Worm (Caenorhabditis elegans) whole organism, L3 larva: ENCODE data around the gene memi-3.
A peak's percentile ranks its signal among the peaks of the same experiment; 100 is the strongest.

Source experiments
- R02D3.7 ChIP-seq: fragments of 150-350 bp; optimal IDR thresholded peaks from 2 replicates; lab custom pipeline; 2014; ENCODE audit warnings: missing biosample characterization, missing genetic modification characterization
- ZK546.5 ChIP-seq: sonication (generic microtip); optimal IDR thresholded peaks from 2 replicates; lab custom pipeline; 2017; ENCODE audit warnings: missing biosample characterization, missing genetic modification characterization
- ama-1 ChIP-seq: fragments of 150-350 bp; optimal IDR thresholded peaks from 2 replicates; lab custom pipeline; 2018
- ceh-28 ChIP-seq: fragments of 150-350 bp; optimal IDR thresholded peaks from 2 replicates; lab custom pipeline; 2014; ENCODE audit warnings: missing biosample characterization, missing genetic modification reagents, missing genetic modification characterization
- ceh-82 ChIP-seq: fragments of 150-350 bp; optimal IDR thresholded peaks from 2 replicates; lab custom pipeline; 2014; ENCODE audit warnings: missing biosample characterization, missing genetic modification characterization
- ceh-9 ChIP-seq: sonication (generic microtip); optimal IDR thresholded peaks from 2 replicates; lab custom pipeline; 2018; ENCODE audit warnings: missing biosample characterization, missing genetic modification characterization
- egl-5 ChIP-seq: fragments of 150-350 bp; optimal IDR thresholded peaks from 2 replicates; lab custom pipeline; 2017; ENCODE audit warnings: missing biosample characterization, missing genetic modification reagents, missing genetic modification characterization, inconsistent platforms
- elt-1 ChIP-seq: fragments of 150-350 bp; optimal IDR thresholded peaks from 2 replicates; lab custom pipeline; 2014; ENCODE audit warnings: missing biosample characterization, missing genetic modification characterization
- elt-2 ChIP-seq: sonication (generic microtip); optimal IDR thresholded peaks from 2 replicates; lab custom pipeline; 2016; ENCODE audit warnings: missing genetic modification reagents, mild to moderate bottlenecking, missing genetic modification characterization, missing compliant biosample characterization
- elt-3 ChIP-seq, 3 experiments: fragments of 150-350 bp in 1 of 3; sonication (generic microtip) in 2 of 3; optimal IDR thresholded peaks; 2 replicates in 2 of 3; 4 replicates in 1 of 3; lab custom pipeline; 2014 to 2017; ENCODE audit warnings: missing biosample characterization in 3 of 3, missing genetic modification characterization in 3 of 3
- fkh-10 ChIP-seq: sonication (generic microtip); optimal IDR thresholded peaks from 2 replicates; lab custom pipeline; 2017; ENCODE audit warnings: missing biosample characterization, missing genetic modification reagents, missing genetic modification characterization
- fkh-2 ChIP-seq: fragments of 150-350 bp; optimal IDR thresholded peaks from 2 replicates; lab custom pipeline; 2014; ENCODE audit warnings: missing biosample characterization, missing genetic modification reagents, missing genetic modification characterization
- fos-1 ChIP-seq: fragments of 150-350 bp; optimal IDR thresholded peaks from 2 replicates; lab custom pipeline; 2014; ENCODE audit warnings: missing biosample characterization, missing genetic modification characterization
- hmg-11 ChIP-seq: sonication (generic microtip); optimal IDR thresholded peaks from 2 replicates; lab custom pipeline; 2016; ENCODE audit warnings: missing genetic modification characterization, missing compliant biosample characterization
- lin-15B ChIP-seq: fragments of 150-350 bp; optimal IDR thresholded peaks from 2 replicates; lab custom pipeline; 2014; ENCODE audit warnings: missing biosample characterization, missing genetic modification characterization
- lin-39 ChIP-seq: fragments of 150-350 bp; optimal IDR thresholded peaks from 2 replicates; lab custom pipeline; 2018; ENCODE audit warnings: missing biosample characterization, missing genetic modification reagents, missing genetic modification characterization
- lsy-12 ChIP-seq: sonication (generic microtip); optimal IDR thresholded peaks from 2 replicates; lab custom pipeline; 2016; ENCODE audit warnings: mild to moderate bottlenecking, missing genetic modification characterization, missing compliant biosample characterization
- nfya-1 ChIP-seq: sonication (generic microtip); optimal IDR thresholded peaks from 2 replicates; lab custom pipeline; 2017; ENCODE audit warnings: missing genetic modification characterization, mild to moderate bottlenecking, missing compliant biosample characterization, antibody characterized with exemption, moderate library complexity; ENCODE audit not compliant: insufficient read depth
- nhr-12 ChIP-seq: fragments of 150-350 bp; optimal IDR thresholded peaks from 2 replicates; lab custom pipeline; 2014; ENCODE audit warnings: missing biosample characterization, missing genetic modification characterization
- nhr-23 ChIP-seq: fragments of 150-350 bp; optimal IDR thresholded peaks from 2 replicates; lab custom pipeline; 2014; ENCODE audit warnings: missing biosample characterization, missing genetic modification reagents, missing genetic modification characterization
- nhr-237 ChIP-seq: fragments of 150-350 bp; optimal IDR thresholded peaks from 2 replicates; lab custom pipeline; 2014; ENCODE audit warnings: missing biosample characterization, missing genetic modification characterization
- nhr-25 ChIP-seq: sonication (generic microtip); optimal IDR thresholded peaks from 2 replicates; lab custom pipeline; 2017; ENCODE audit warnings: missing biosample characterization, missing genetic modification characterization
- nhr-28 ChIP-seq: fragments of 150-350 bp; optimal IDR thresholded peaks from 2 replicates; lab custom pipeline; 2014; ENCODE audit warnings: missing biosample characterization, missing genetic modification characterization
- nhr-43 ChIP-seq: sonication (generic microtip); optimal IDR thresholded peaks from 2 replicates; lab custom pipeline; 2016; ENCODE audit warnings: mild to moderate bottlenecking, missing genetic modification characterization, missing compliant biosample characterization; ENCODE audit not compliant: poor library complexity, severe bottlenecking
- nhr-76 ChIP-seq: fragments of 150-350 bp; sonication (generic microtip); optimal IDR thresholded peaks from 5 replicates; lab custom pipeline; 2014; ENCODE audit warnings: missing biosample characterization, missing genetic modification characterization
- nhr-77 ChIP-seq: fragments of 150-350 bp; optimal IDR thresholded peaks from 2 replicates; lab custom pipeline; 2014; ENCODE audit warnings: missing biosample characterization, missing genetic modification characterization
- pha-4 ChIP-seq: fragments of 150-350 bp; optimal IDR thresholded peaks from 2 replicates; lab custom pipeline; 2014; ENCODE audit warnings: missing biosample characterization, missing genetic modification reagents, missing genetic modification characterization
- pqm-1 ChIP-seq: fragments of 150-350 bp; optimal IDR thresholded peaks from 2 replicates; lab custom pipeline; 2017; ENCODE audit warnings: missing biosample characterization, missing genetic modification characterization, inconsistent platforms
- sea-2 ChIP-seq: fragments of 150-350 bp; sonication (generic microtip); optimal IDR thresholded peaks from 4 replicates; lab custom pipeline; 2014; ENCODE audit warnings: missing biosample characterization, missing genetic modification reagents, missing genetic modification characterization
- snpc-4 ChIP-seq: fragments of 150-350 bp; optimal IDR thresholded peaks from 2 replicates; lab custom pipeline; 2014; ENCODE audit warnings: missing biosample characterization, missing genetic modification characterization
- tbx-2 ChIP-seq: sonication (generic microtip); optimal IDR thresholded peaks from 2 replicates; lab custom pipeline; 2016; ENCODE audit warnings: mild to moderate bottlenecking, missing genetic modification characterization, missing compliant biosample characterization
- unc-39 ChIP-seq: sonication (generic microtip); optimal IDR thresholded peaks from 4 replicates; lab custom pipeline; 2017; ENCODE audit warnings: missing biosample characterization, missing genetic modification characterization
- unc-62 ChIP-seq: fragments of 150-350 bp; sonication (generic microtip); optimal IDR thresholded peaks from 4 replicates; lab custom pipeline; 2014; ENCODE audit warnings: missing biosample characterization, missing genetic modification reagents, missing genetic modification characterization
- zag-1 ChIP-seq: fragments of 150-350 bp; optimal IDR thresholded peaks from 2 replicates; lab custom pipeline; 2014; ENCODE audit warnings: missing biosample characterization, missing genetic modification characterization
- ztf-11 ChIP-seq: fragments of 150-350 bp; optimal IDR thresholded peaks from 2 replicates; lab custom pipeline; 2014; ENCODE audit warnings: missing biosample characterization, missing genetic modification characterization
- ztf-4 ChIP-seq: fragments of 150-350 bp; optimal IDR thresholded peaks from 2 replicates; lab custom pipeline; 2014; ENCODE audit warnings: missing biosample characterization, missing genetic modification characterization

memi-3 gene

DNA sequence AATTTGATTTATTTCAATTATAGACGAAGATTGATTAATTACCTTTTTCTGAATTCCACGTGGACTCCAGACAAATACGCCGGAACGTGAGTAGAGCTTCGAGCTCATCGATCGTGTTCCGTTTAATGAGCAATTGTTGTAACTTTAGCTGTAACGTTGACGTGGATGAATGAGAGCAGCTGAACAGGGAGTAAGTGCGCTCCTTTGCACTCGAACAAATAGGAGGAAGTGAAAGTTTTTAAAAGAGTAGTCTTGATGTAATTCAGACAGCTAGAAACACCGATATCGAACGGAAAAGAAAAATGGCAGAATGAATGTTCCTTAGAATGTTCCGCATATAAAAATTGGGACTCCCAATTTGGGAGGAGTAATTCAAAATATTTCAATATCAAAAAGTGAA lies 31.5 kb downstream of the memi-3 start, which contains the start of gene sec-31:
sec-31 (minus strand) TSS at position 148 of the 400 bp plus-strand sequence.
- TF ChIP-seq nhr-23: peak; percentile 6
- no peak for TF ChIP-seq ceh-82 (tag; lab: Kevin White, UChicago)
- peak; percentile 46 for TF ChIP-seq lin-15B (tag; lab: Kevin White, UChicago)
- no peak for TF ChIP-seq nhr-12 (tag; lab: Kevin White, UChicago)
- TF ChIP-seq nhr-28: no peak
- peak; percentile 37 for TF ChIP-seq nhr-25
- no peak for TF ChIP-seq lsy-12 (tag; lab: Kevin White, UChicago)

- peak; percentile 16 for TF ChIP-seq hmg-11 (tag; lab: Kevin White, UChicago)
- peak; percentile 32 for TF ChIP-seq nfya-1 (tag; lab: Kevin White, UChicago)
- TF ChIP-seq snpc-4: no peak
- TF ChIP-seq pha-4 (tag; lab: Kevin White, UChicago): peak; percentile 60
- TF ChIP-seq pqm-1 (tag; lab: Kevin White, UChicago): peak; percentile 1
- TF ChIP-seq ceh-28: peak; percentile 17
- no peak for TF ChIP-seq ceh-82 (tag; lab: Kevin White, UChicago)
- TF ChIP-seq nhr-28: no peak
- no peak for TF ChIP-seq nhr-77 (tag; lab: Kevin White, UChicago)
- no peak for TF ChIP-seq R02D3.7 (tag; lab: Kevin White, UChicago)
- TF ChIP-seq nhr-76 (tag; lab: Kevin White, UChicago): peak; percentile 84
- TF ChIP-seq nhr-25: peak; percentile 12
- TF ChIP-seq fkh-2 (tag; lab: Kevin White, UChicago): no peak
- TF ChIP-seq egl-5 (tag; lab: Kevin White, UChicago): no peak
- TF ChIP-seq nhr-23: no peak
- TF ChIP-seq nhr-43 (tag; lab: Kevin White, UChicago): no peak
- TF ChIP-seq elt-2 (tag; lab: Kevin White, UChicago): peak; percentile 12
Measured at ce11 chrIV:11363806-11364562, 39.2 kb downstream of the memi-3 start.

DNA sequence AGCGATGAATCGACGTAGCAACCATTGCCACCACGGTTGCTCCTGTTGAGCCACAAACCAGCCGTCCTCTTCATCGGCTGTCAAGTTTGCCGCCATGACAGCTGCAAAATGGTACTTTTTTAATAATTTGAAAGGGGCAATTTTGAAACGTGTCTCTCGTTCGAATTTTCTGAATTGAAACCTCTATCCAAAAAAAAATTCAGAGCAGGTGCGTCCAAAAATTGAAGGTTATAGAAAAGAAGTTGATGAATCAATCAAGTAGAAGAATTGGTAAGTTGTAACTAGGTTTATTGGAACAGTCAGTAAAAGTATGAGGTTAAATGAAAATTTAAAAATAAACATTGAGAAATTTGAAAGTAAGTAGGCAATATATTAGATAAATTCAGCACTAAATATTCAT lies 41.7 kb downstream of the memi-3 start, which contains the start of gene T01G1.4:
T01G1.4 (minus strand) TSS at position 101 of the 400 bp plus-strand sequence.
- TF ChIP-seq fos-1 (tag; lab: Kevin White, UChicago) (no peak), hmg-11 (tag; lab: Kevin White, UChicago) (no peak)

- no peak for TF ChIP-seq ama-1 (lab: Kevin White, UChicago)
- no peak for TF ChIP-seq unc-62 (GFP tag; lab: Kevin White, UChicago)
- TF ChIP-seq pha-4 (tag; lab: Kevin White, UChicago): no peak
- TF ChIP-seq zag-1 (tag; lab: Kevin White, UChicago): no peak
- no peak for TF ChIP-seq ZK546.5 (tag; lab: Kevin White, UChicago)
- TF ChIP-seq ztf-4: no peak
- no peak for TF ChIP-seq fkh-10
- no peak for TF ChIP-seq nhr-12 (tag; lab: Kevin White, UChicago)
- no peak for TF ChIP-seq elt-3 (tag; optimal IDR thresholded peaks at IDR 0.05; lab: Kevin White, UChicago)
- TF ChIP-seq lin-39 (tag; lab: Kevin White, UChicago): no peak
- TF ChIP-seq tbx-2: no peak
- no peak for TF ChIP-seq sea-2 (GFP tag; lab: Kevin White, UChicago)
- no peak for TF ChIP-seq ceh-9
- TF ChIP-seq R02D3.7 (tag; lab: Kevin White, UChicago): no peak
- TF ChIP-seq elt-1: no peak
- no peak for TF ChIP-seq ztf-11
- TF ChIP-seq unc-39: no peak
- no peak for TF ChIP-seq pqm-1 (tag; lab: Kevin White, UChicago)
- no peak for TF ChIP-seq fkh-2 (tag; lab: Kevin White, UChicago)
- no peak for TF ChIP-seq nhr-237
Measured at ce11 chrIV:11359769-11360168, 43.4 kb downstream of the memi-3 start, which contains the start of gene klp-12. TSS of gene klp-12 (minus strand) at chrIV:11359869.
